Worm (Caenorhabditis elegans) whole organism, midembryonic: ENCODE measurements around the gene clec-263.
"Not testable (repeated sequence)": the region's sequence is repeated elsewhere in the genome, so short reads cannot be mapped to it uniquely, and the experiment has no call there.

ENCODE experiments used
- T22C8.4 ChIP-seq: fragments of 200-800 bp; sonication (Bioruptor generic); IDR thresholded peaks from 2 replicates; pipeline ENCODE4 v1.3.6; 2022; ENCODE audit warnings: missing genetic modification characterization, missing compliant biosample characterization
- cog-1 ChIP-seq: sonication (generic microtip); optimal IDR thresholded peaks from 2 replicates; lab custom pipeline; 2016; ENCODE audit warnings: missing genetic modification characterization, missing compliant biosample characterization
- flt-1 ChIP-seq: fragments of 200-800 bp; sonication (Bioruptor generic); IDR thresholded peaks from 2 replicates; pipeline ENCODE4 v1.3.6; 2022; ENCODE audit warnings: missing genetic modification characterization, missing compliant biosample characterization
- klf-2 ChIP-seq: fragments of 200-800 bp; sonication (Bioruptor generic); conservative IDR thresholded peaks from 2 replicates; pipeline ENCODE4 v1.3.6; 2022; ENCODE audit warnings: missing genetic modification reagents, missing genetic modification characterization, missing compliant biosample characterization
- med-1 ChIP-seq: sonication (generic microtip); optimal IDR thresholded peaks from 2 replicates; lab custom pipeline; 2017; ENCODE audit warnings: missing genetic modification characterization, mild to moderate bottlenecking, missing compliant biosample characterization, antibody characterized with exemption, missing genetic modification reagents; ENCODE audit not compliant: insufficient read depth
- ref-1 ChIP-seq: fragments of 200-800 bp; sonication (Bioruptor generic); conservative IDR thresholded peaks from 2 replicates; pipeline ENCODE4 v1.3.6; 2022; ENCODE audit warnings: missing genetic modification reagents, missing genetic modification characterization, missing compliant biosample characterization
- tab-1 ChIP-seq: fragments of 200-800 bp; sonication (Bioruptor generic); IDR thresholded peaks from 2 replicates; pipeline ENCODE4 v1.3.6; 2022; ENCODE audit warnings: missing genetic modification characterization, missing compliant biosample characterization
- ztf-23 ChIP-seq: fragments of 200-800 bp; sonication (Bioruptor generic); IDR thresholded peaks from 2 replicates; pipeline ENCODE4 v1.3.6; 2022; ENCODE audit warnings: missing genetic modification reagents, missing genetic modification characterization, missing compliant biosample characterization
- ztf-29 ChIP-seq: fragments of 200-800 bp; sonication (Bioruptor generic); IDR thresholded peaks from 2 replicates; pipeline ENCODE4 v1.3.6; 2022; ENCODE audit warnings: missing genetic modification reagents, missing genetic modification characterization, missing compliant biosample characterization

The clec-263 gene

DNA sequence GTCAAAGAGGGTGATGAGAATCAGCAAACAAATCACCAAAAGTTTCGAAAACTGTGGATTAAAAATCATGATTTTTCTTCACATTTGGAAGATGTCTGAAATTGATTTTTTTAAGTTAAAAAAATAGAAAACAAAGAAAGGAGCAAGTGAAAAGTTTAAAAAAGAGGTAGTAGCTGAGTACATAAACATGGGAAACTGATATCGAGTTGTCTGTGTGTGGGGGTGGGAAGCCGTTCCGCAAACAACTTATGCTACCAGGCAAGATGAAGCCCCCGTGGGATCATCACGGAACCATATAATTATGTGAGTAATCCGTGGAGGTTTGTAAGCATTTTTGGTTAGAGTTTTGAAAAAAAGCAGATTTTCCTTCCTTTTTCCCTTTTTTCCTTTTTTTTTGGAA lies 23.3 kb upstream of the clec-263 start, which contains the start of gene Y38H6C.20:
Y38H6C.20 (minus strand) TSS at position 101 of the 400 bp plus-strand sequence.
- TF ChIP-seq ztf-29 (GFP tag; lab: Robert Waterston, UW) (no peak), ref-1 (GFP tag; lab: Robert Waterston, UW) (no peak), tab-1 (GFP tag; lab: Robert Waterston, UW) (no peak)

DNA sequence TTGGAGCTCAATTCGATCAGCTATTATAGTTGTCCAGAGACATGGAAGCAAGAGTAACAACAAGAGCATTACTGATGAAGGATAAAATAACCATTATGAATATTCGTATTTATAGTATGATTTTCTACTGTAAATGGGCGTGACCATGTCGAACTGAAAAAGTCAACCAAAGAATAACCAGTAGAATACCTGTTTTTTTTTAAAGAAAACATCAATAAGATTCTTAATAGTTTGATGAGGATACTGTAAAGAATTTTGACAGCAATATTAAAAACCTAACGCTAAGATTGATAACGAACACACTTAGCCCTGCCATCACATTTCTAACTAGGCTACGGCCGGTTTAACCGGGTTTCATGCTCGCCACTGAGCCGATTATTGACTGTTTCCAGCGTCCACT lies 21.4 kb upstream of the clec-263 start, which contains the start of gene vmo-1:
vmo-1 (minus strand) TSS at position 101 of the 400 bp plus-strand sequence.
- TF ChIP-seq med-1 (GFP tag; lab: Kevin White, UChicago), result no peak
- no peak for TF ChIP-seq ref-1 (GFP tag; lab: Robert Waterston, UW)
- no peak for TF ChIP-seq ztf-29 (GFP tag; lab: Robert Waterston, UW)
- no peak for TF ChIP-seq flt-1 (GFP tag; lab: Robert Waterston, UW)
- no peak for TF ChIP-seq ztf-23
- no peak for TF ChIP-seq cog-1 (tag; lab: Kevin White, UChicago)
- no peak for TF ChIP-seq T22C8.4 (GFP tag; lab: Robert Waterston, UW)

DNA sequence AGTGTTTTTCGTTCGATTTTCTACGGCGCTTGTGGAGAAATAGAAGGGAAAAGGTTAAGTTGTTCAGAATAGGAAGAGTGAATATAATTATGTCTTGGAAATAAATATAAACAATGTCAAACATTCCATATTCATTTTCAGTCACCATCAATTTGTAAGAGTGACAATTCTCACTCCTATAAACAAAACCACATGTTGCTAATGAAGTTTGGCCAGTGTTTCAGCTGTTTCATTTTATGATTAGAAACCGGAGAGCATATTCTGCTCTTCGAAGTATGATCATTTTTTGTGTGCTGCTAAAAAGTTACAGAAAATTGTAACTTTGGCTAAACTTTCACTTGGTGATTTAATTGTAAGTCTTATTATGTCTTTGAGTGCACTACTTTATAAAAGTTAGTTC lies 19.3 kb upstream of the clec-263 start, which contains the start of gene Y38H6C.21:
Y38H6C.21 (minus strand) TSS at position 148 of the 400 bp plus-strand sequence.
- TF ChIP-seq flt-1 (GFP tag; lab: Robert Waterston, UW) (no peak), tab-1 (GFP tag; lab: Robert Waterston, UW) (no peak), T22C8.4 (GFP tag; lab: Robert Waterston, UW) (no peak), ztf-23 (no peak), cog-1 (tag; lab: Kevin White, UChicago) (no peak), klf-2 (GFP tag; lab: Robert Waterston, UW) (no peak), ref-1 (GFP tag; lab: Robert Waterston, UW) (no peak), ztf-29 (GFP tag; lab: Robert Waterston, UW) (no peak), med-1 (GFP tag; lab: Kevin White, UChicago) (no peak)

DNA sequence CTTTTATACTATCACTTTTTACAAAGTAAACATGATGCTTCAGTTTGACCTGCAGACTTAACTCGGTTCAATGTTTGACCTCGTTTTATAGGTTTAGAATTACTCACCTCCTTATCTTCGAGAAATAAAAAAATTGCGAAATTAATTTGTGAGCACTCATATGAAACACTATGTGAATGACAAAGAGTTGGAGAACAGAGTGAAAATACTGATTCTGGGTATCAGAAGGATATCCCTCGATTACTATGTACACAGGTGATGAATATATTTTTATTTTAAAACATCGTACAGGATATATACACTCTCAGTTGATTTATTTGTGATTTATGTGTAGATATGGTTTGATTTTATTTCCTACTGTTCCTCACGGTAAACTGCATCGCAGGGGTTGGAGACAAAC lies 18.2 kb upstream of the clec-263 start, which contains the start of gene Y38H6C.23:
Y38H6C.23 (minus strand) TSS at position 101 of the 400 bp plus-strand sequence.
- no peak for TF ChIP-seq klf-2 (GFP tag; lab: Robert Waterston, UW)

DNA sequence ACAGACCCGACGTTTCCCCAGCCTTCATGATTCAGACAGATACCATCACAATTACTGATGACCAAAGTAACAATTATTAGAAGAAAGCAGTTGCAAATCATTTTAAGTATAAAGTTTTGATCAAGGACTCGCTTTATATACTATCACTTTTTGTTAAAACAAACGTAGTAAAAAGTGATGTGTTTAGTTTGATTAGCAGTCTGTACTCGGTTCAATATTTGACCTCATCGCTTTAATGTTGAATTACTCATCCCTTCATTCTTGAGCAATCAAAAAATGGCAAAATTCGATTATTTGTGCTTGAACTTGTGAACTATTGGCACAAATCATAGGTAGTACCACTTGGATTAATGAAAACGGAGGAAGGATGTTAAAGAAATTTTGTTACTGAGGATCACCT lies 16.1 kb upstream of the clec-263 start, which contains the start of gene abf-4:
abf-4 (minus strand) TSS at position 101 of the 400 bp plus-strand sequence.
- TF ChIP-seq tab-1 (GFP tag; lab: Robert Waterston, UW) (no peak), ztf-29 (GFP tag; lab: Robert Waterston, UW) (no peak), med-1 (GFP tag; lab: Kevin White, UChicago) (no peak), ztf-23 (no peak), cog-1 (tag; lab: Kevin White, UChicago) (no peak), T22C8.4 (GFP tag; lab: Robert Waterston, UW) (no peak), flt-1 (GFP tag; lab: Robert Waterston, UW) (no peak), ref-1 (GFP tag; lab: Robert Waterston, UW) (no peak), klf-2 (GFP tag; lab: Robert Waterston, UW) (no peak)

DNA sequence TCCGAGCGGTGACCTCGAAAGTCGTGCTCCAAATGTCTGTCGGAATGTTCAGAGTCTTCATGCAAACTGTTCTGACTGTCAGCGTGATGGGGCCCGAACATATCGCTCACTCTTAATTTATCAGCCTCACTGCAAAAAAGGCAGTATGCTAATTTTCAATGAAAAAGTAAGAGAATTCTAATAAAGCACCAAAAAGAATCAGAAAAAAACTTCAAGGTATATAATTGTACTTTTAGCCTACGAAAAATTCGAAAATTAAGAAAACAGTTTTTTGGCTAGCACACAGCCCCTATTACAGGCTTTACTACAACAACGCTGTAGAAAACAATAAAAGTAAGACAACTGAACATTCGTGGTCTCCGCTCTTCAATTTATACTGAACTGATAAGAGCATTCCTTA lies 12.6 kb upstream of the clec-263 start, which contains the start of gene F26F2.1:
F26F2.1 (minus strand) TSS at position 101 of the 400 bp plus-strand sequence.
- TF ChIP-seq ztf-29 (GFP tag; lab: Robert Waterston, UW), result no peak
- TF ChIP-seq tab-1 (GFP tag; lab: Robert Waterston, UW), result no peak
- no peak for TF ChIP-seq flt-1 (GFP tag; lab: Robert Waterston, UW)
- no peak for TF ChIP-seq klf-2 (GFP tag; lab: Robert Waterston, UW)

DNA sequence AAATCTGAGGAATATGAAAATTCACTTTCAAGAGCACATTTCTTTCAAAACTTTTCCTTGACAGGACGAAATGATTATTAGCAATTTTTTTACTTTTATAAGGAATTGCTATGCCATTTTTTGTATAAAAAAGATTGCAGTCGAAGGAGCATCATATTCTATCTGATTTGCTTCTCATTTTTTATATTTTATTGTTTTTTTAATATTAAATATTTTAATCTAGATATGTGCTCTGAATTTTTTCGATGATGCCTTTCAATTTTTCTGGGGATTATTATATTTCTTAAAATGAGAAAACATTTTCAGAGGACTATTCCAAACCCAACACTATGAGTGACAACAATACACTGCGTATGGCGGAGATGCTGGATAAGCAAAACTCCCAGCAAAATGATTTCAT lies 10.4 kb upstream of the clec-263 start, which contains the start of gene F26F2.13:
F26F2.13 (plus strand) TSS at position 301 of the 400 bp plus-strand sequence.
- not testable (repeated sequence) for TF ChIP-seq ztf-29, tab-1, flt-1 (GFP tag; lab: Robert Waterston, UW)

DNA sequence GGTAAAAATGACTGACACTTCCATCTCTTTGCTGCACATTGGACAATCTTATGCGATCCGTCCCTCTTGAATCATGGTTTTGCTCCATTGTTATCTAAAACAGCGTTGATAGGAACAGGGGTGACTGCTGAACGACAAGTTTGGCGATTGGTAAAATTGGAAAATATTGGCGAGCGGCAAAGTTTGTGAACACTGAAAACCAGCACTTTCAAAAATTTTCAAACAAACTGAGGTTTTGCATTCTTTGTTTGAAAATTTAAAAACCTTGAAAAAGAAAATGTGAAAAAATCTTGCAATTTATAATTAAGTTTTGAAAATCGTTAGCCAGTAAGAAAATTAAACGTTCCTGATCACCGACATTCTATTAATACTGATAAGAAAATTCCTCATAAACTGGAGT lies 8.0 kb upstream of the clec-263 start, which contains the start of gene F26F2.3:
F26F2.3 (minus strand) TSS at position 101 of the 400 bp plus-strand sequence.
- TF ChIP-seq cog-1 (tag; lab: Kevin White, UChicago), result no peak
- no peak for TF ChIP-seq tab-1 (GFP tag; lab: Robert Waterston, UW)
- no peak for TF ChIP-seq flt-1 (GFP tag; lab: Robert Waterston, UW)
- no peak for TF ChIP-seq ztf-23
- TF ChIP-seq ztf-29 (GFP tag; lab: Robert Waterston, UW), result no peak
- TF ChIP-seq med-1 (GFP tag; lab: Kevin White, UChicago), result no peak
- TF ChIP-seq T22C8.4 (GFP tag; lab: Robert Waterston, UW), result no peak
- no peak for TF ChIP-seq ref-1 (GFP tag; lab: Robert Waterston, UW)
- no peak for TF ChIP-seq klf-2 (GFP tag; lab: Robert Waterston, UW)

DNA sequence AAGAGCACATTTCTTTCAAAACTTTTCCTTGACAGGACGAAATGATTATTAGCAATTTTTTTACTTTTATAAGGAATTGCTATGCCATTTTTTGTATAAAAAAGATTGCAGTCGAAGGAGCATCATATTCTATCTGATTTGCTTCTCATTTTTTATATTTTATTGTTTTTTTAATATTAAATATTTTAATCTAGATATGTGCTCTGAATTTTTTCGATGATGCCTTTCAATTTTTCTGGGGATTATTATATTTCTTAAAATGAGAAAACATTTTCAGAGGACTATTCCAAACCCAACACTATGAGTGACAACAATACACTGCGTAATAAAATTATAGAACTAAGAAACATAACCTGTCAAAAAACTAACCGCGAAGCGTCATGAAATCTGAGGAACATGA lies 5.4 kb upstream of the clec-263 start, which contains the start of gene F26F2.4:
F26F2.4 (plus strand) TSS at position 301 of the 400 bp plus-strand sequence.
- not testable (repeated sequence) for TF ChIP-seq ref-1 (GFP tag; lab: Robert Waterston, UW); T22C8.4 (GFP tag; lab: Robert Waterston, UW); ztf-23

DNA sequence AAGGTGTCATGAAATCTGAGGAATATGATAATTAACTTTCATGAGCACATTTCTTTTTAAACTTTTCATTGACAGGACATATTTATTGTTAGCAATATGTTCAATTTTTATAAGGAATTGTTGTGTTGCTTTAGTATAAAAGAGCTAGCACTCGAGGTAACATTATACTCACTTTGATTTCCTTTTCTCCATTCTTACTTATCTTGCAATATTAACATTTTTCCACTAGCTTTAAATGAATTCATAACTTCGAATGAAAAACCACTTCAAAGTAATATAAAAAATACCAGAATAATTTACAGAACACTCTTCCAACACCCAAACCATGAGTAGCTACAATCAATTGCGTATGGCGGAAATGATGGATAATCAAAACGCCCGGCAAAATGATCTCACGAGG lies 1.0 kb upstream of the clec-263 start, which contains the start of gene F26F2.5:
F26F2.5 (plus strand) TSS at position 301 of the 400 bp plus-strand sequence.
- TF ChIP-seq ztf-23, result no peak
- TF ChIP-seq flt-1 (GFP tag; lab: Robert Waterston, UW), result no peak
- TF ChIP-seq T22C8.4 (GFP tag; lab: Robert Waterston, UW), result no peak
- no peak for TF ChIP-seq ztf-29 (GFP tag; lab: Robert Waterston, UW)
- TF ChIP-seq med-1 (GFP tag; lab: Kevin White, UChicago), result no peak
- no peak for TF ChIP-seq ref-1 (GFP tag; lab: Robert Waterston, UW)
- TF ChIP-seq klf-2 (GFP tag; lab: Robert Waterston, UW), result no peak
